Fruit fly (Drosophila melanogaster) whole organism, prepupa: ENCODE measurements around the gene Rab23.
A peak's percentile ranks its signal among the peaks of the same experiment; 100 is the strongest.

ENCODE experiments used
- Blimp-1 ChIP-seq: fragments of 200-800 bp; sonication (Bioruptor generic); optimal IDR thresholded peaks from 3 replicates; lab custom pipeline; 2017; ENCODE audit warnings: missing biosample characterization, missing genetic modification characterization, mild to moderate bottlenecking, moderate library complexity, missing genetic modification reagents
- CG10631 ChIP-seq: fragments of 200-800 bp; sonication (Bioruptor generic); optimal IDR thresholded peaks from 2 replicates; lab custom pipeline; 2016; ENCODE audit warnings: missing biosample characterization, missing genetic modification characterization
- CG11762 ChIP-seq: fragments of 200-800 bp; sonication (Bioruptor generic); optimal IDR thresholded peaks from 3 replicates; lab custom pipeline; 2016; ENCODE audit warnings: missing biosample characterization, missing genetic modification characterization; ENCODE audit not compliant: insufficient read depth
- CG11902 ChIP-seq: fragments of 200-800 bp; sonication (Bioruptor generic); optimal IDR thresholded peaks from 3 replicates; lab custom pipeline; 2016; ENCODE audit warnings: missing biosample characterization, missing genetic modification characterization
- CG15336 ChIP-seq: fragments of 200-800 bp; sonication (Bioruptor generic); IDR thresholded peaks from 2 replicates; pipeline ENCODE4 v1.3.6; 2022; ENCODE audit warnings: missing biosample characterization, missing genetic modification characterization
- CG16779 ChIP-seq: fragments of 200-800 bp; sonication (Bioruptor generic); optimal IDR thresholded peaks from 3 replicates; lab custom pipeline; 2017; ENCODE audit warnings: missing biosample characterization, mild to moderate bottlenecking, missing genetic modification characterization
- CG3032 ChIP-seq: fragments of 200-800 bp; optimal IDR thresholded peaks from 2 replicates; lab custom pipeline; 2019; ENCODE audit warnings: missing biosample characterization, mild to moderate bottlenecking, missing genetic modification characterization, moderate library complexity
- CG31627 ChIP-seq: fragments of 200-800 bp; sonication (Bioruptor generic); optimal IDR thresholded peaks from 3 replicates; lab custom pipeline; 2016; ENCODE audit warnings: missing biosample characterization, missing genetic modification characterization
- CG32006 ChIP-seq: fragments of 200-800 bp; sonication (Bioruptor generic); optimal IDR thresholded peaks from 3 replicates; lab custom pipeline; 2017; ENCODE audit warnings: missing biosample characterization, mild to moderate bottlenecking, missing genetic modification characterization
- CG34406 ChIP-seq: fragments of 200-800 bp; sonication (Bioruptor generic); optimal IDR thresholded peaks from 3 replicates; lab custom pipeline; 2016; ENCODE audit warnings: missing biosample characterization, missing genetic modification characterization
- CG3919 ChIP-seq: fragments of 200-800 bp; sonication (Bioruptor generic); optimal IDR thresholded peaks from 3 replicates; lab custom pipeline; 2016; ENCODE audit warnings: missing biosample characterization, missing genetic modification characterization
- CG4318 ChIP-seq: fragments of 200-800 bp; sonication (Bioruptor generic); optimal IDR thresholded peaks from 3 replicates; lab custom pipeline; 2017; ENCODE audit warnings: missing biosample characterization, mild to moderate bottlenecking, missing genetic modification characterization
- CG6792 ChIP-seq: fragments of 200-800 bp; sonication (Bioruptor generic); optimal IDR thresholded peaks from 3 replicates; lab custom pipeline; 2016; ENCODE audit warnings: missing biosample characterization, missing genetic modification characterization
- CG7368 ChIP-seq: fragments of 200-800 bp; sonication (Bioruptor generic); optimal IDR thresholded peaks from 3 replicates; lab custom pipeline; 2016; ENCODE audit warnings: missing biosample characterization, missing genetic modification characterization
- CG8119 ChIP-seq: fragments of 200-800 bp; sonication (Bioruptor generic); IDR thresholded peaks from 3 replicates; pipeline ENCODE4 v1.3.6; 2022; ENCODE audit warnings: missing biosample characterization, missing genetic modification characterization
- CG8319 ChIP-seq: fragments of 200-800 bp; sonication (Bioruptor generic); optimal IDR thresholded peaks from 3 replicates; lab custom pipeline; 2016; ENCODE audit warnings: missing biosample characterization, missing genetic modification characterization
- CG8632 ChIP-seq: fragments of 200-800 bp; sonication (Bioruptor generic); optimal IDR thresholded peaks from 3 replicates; lab custom pipeline; 2016; ENCODE audit warnings: missing biosample characterization, missing genetic modification characterization
- CG9139 ChIP-seq: fragments of 200-800 bp; sonication (Bioruptor generic); optimal IDR thresholded peaks from 3 replicates; lab custom pipeline; 2017; ENCODE audit warnings: missing biosample characterization, mild to moderate bottlenecking, missing genetic modification characterization
- Eip78C ChIP-seq: fragments of 200-800 bp; sonication (Bioruptor generic); peaks from one replicate; lab custom pipeline; 2016; ENCODE audit warnings: missing biosample characterization, missing genetic modification characterization
- Eip93F ChIP-seq: fragments of 200-800 bp; sonication (Bioruptor generic); optimal IDR thresholded peaks from 2 replicates; lab custom pipeline; 2016; ENCODE audit warnings: missing biosample characterization, mild to moderate bottlenecking, missing genetic modification characterization
- Ets96B ChIP-seq: fragments of 200-800 bp; optimal IDR thresholded peaks from 2 replicates; lab custom pipeline; 2019; ENCODE audit warnings: missing biosample characterization, mild to moderate bottlenecking, missing genetic modification characterization, moderate library complexity
- Gug ChIP-seq: fragments of 200-800 bp; sonication (Bioruptor generic); IDR thresholded peaks from 2 replicates; pipeline ENCODE4 v1.3.6; 2022; ENCODE audit warnings: missing biosample characterization, missing genetic modification characterization
- Hr38 ChIP-seq: sonication (Bioruptor generic); optimal IDR thresholded peaks from 2 replicates; lab custom pipeline; 2016; ENCODE audit warnings: missing biosample characterization, missing genetic modification characterization
- Hr39 ChIP-seq: fragments of 200-800 bp; sonication (Bioruptor generic); optimal IDR thresholded peaks from 2 replicates; lab custom pipeline; 2016; ENCODE audit warnings: missing biosample characterization, missing genetic modification characterization
- Sox102F ChIP-seq: fragments of 200-800 bp; sonication (Bioruptor generic); optimal IDR thresholded peaks from 2 replicates; lab custom pipeline; 2016; ENCODE audit warnings: missing biosample characterization, mild to moderate bottlenecking, missing genetic modification characterization
- Sox15 ChIP-seq: fragments of 200-800 bp; sonication (Bioruptor generic); optimal IDR thresholded peaks from 3 replicates; lab custom pipeline; 2016; ENCODE audit warnings: missing biosample characterization, missing genetic modification characterization
- achi ChIP-seq: fragments of 200-800 bp; sonication (Bioruptor generic); optimal IDR thresholded peaks from 3 replicates; lab custom pipeline; 2016; ENCODE audit warnings: missing biosample characterization, missing genetic modification characterization
- cyc ChIP-seq: fragments of 200-800 bp; sonication (Bioruptor generic); optimal IDR thresholded peaks from 3 replicates; lab custom pipeline; 2016; ENCODE audit warnings: missing biosample characterization, missing genetic modification characterization
- dac ChIP-seq: fragments of 200-800 bp; sonication (Bioruptor generic); optimal IDR thresholded peaks from 2 replicates; lab custom pipeline; 2017; ENCODE audit warnings: missing biosample characterization, mild to moderate bottlenecking, missing genetic modification characterization
- dsx ChIP-seq: fragments of 200-800 bp; optimal IDR thresholded peaks from 3 replicates; lab custom pipeline; 2019; ENCODE audit warnings: missing biosample characterization, mild to moderate bottlenecking, missing genetic modification characterization, moderate library complexity; ENCODE audit not compliant: poor library complexity, severe bottlenecking
- eg ChIP-seq: fragments of 200-800 bp; sonication (Bioruptor generic); IDR thresholded peaks from 3 replicates; pipeline ENCODE4 v1.3.6; 2022; ENCODE audit warnings: missing biosample characterization, missing genetic modification characterization
- esn ChIP-seq: fragments of 200-800 bp; sonication (Bioruptor generic); optimal IDR thresholded peaks from 2 replicates; lab custom pipeline; 2016; ENCODE audit warnings: missing biosample characterization, mild to moderate bottlenecking, missing genetic modification characterization, moderate library complexity
- fd59A ChIP-seq: fragments of 200-800 bp; sonication (Bioruptor generic); optimal IDR thresholded peaks from 2 replicates; lab custom pipeline; 2017; ENCODE audit warnings: missing biosample characterization, mild to moderate bottlenecking, missing genetic modification characterization, missing genetic modification reagents
- fd85E ChIP-seq: fragments of 200-800 bp; sonication (Bioruptor generic); optimal IDR thresholded peaks from 3 replicates; lab custom pipeline; 2016; ENCODE audit warnings: missing biosample characterization, missing genetic modification characterization
- fkh ChIP-seq: fragments of 200-800 bp; sonication (Bioruptor generic); optimal IDR thresholded peaks from 3 replicates; lab custom pipeline; 2017; ENCODE audit warnings: missing biosample characterization, mild to moderate bottlenecking, missing genetic modification characterization, moderate library complexity
- net ChIP-seq: fragments of 200-800 bp; sonication (Bioruptor generic); optimal IDR thresholded peaks from 3 replicates; lab custom pipeline; 2016; ENCODE audit warnings: missing biosample characterization, missing genetic modification characterization
- salr ChIP-seq, 2 experiments: fragments of 200-800 bp; sonication (Bioruptor generic); optimal IDR thresholded peaks; 3 replicates each; lab custom pipeline; 2016 to 2018; ENCODE audit warnings: missing biosample characterization in 2 of 2, missing genetic modification characterization in 2 of 2, mild to moderate bottlenecking in 1 of 2
- spab ChIP-seq: fragments of 200-800 bp; sonication (Bioruptor generic); optimal IDR thresholded peaks from 2 replicates; lab custom pipeline; 2017; ENCODE audit warnings: missing biosample characterization, mild to moderate bottlenecking, missing genetic modification characterization, missing genetic modification reagents
- ss ChIP-seq, 2 experiments: fragments of 200-800 bp; sonication (Bioruptor generic); optimal IDR thresholded peaks; 2 replicates in 1 of 2; 3 replicates in 1 of 2; lab custom pipeline; 2017 to 2018; ENCODE audit warnings: mild to moderate bottlenecking in 2 of 2, missing biosample characterization in 2 of 2, missing genetic modification characterization in 2 of 2, moderate library complexity in 1 of 2
- svp ChIP-seq: fragments of 200-800 bp; sonication (Bioruptor generic); peaks from one replicate; lab custom pipeline; 2016; ENCODE audit warnings: missing biosample characterization, missing genetic modification characterization
- topi ChIP-seq: fragments of 200-800 bp; sonication (Bioruptor generic); optimal IDR thresholded peaks from 3 replicates; lab custom pipeline; 2016; ENCODE audit warnings: missing biosample characterization, missing genetic modification characterization
- vri ChIP-seq: fragments of 200-800 bp; sonication (Bioruptor generic); optimal IDR thresholded peaks from 3 replicates; lab custom pipeline; 2016; ENCODE audit warnings: missing biosample characterization, mild to moderate bottlenecking, missing genetic modification characterization

Gene Rab23

DNA sequence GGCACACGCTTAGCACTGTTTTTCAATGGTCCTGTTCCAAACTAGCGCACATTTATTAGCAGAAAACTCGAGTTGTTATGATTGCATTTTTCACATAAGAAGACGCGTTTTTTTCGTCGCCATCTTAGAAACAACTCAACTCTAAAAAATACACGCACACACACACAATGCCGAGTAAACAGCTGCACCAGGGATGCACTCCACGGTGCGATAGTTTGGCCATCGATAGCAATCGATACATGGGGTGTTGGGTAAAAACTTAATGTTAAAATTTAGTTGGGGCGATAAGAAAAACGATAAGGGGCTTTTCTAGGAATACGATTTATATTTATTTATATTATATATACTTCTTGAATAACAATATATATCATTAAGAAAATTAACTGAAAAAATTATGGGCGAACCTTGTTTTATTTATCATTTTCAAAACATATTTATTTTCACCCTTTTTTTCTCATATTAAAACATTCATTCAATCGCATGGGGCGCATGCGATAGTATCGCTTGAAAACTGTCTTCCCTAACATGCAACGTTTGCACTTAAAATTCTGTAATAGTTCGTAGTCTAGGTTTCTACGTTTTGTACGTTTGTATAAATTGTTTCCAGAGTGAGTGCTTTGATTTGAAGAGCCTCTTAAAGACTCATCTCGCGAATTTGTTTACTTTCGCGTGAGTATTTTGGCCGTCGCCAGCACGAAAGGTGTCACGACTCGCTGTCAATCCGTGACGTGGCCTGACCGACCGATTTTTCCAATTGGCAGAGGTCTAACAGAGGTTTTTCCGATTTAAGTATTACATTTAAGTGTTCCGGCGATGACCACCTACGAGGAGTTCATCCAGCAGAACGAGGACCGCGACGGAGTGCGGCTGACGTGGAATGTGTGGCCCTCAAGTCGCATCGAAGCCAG is 36.4 kb downstream of the Rab23 start, which contains the start of the genes MTA1-like and Sec23 (continued):
- TF ChIP-seq CG3919 (GFP tag; lab: Kevin White, UChicago) (peak; percentile 49), CG4318 (no peak), esn (GFP tag; lab: Kevin White, UChicago) (peak; percentile 73), CG8119 (no peak), spab (GFP tag; lab: Kevin White, UChicago) (no peak), Eip78C (GFP tag; lab: Kevin White, UChicago) (peak; percentile 57), dsx (GFP tag; lab: Kevin White, UChicago) (peak; percentile 48), cyc (GFP tag; lab: Kevin White, UChicago) (peak; percentile 51), CG32006 (GFP tag; lab: Kevin White, UChicago) (peak; percentile 66), CG15336 (GFP tag; lab: Robert Waterston, UW) (no peak), fd59A (GFP tag; lab: Kevin White, UChicago) (peak; percentile 18), CG10631 (GFP tag; lab: Kevin White, UChicago) (peak; percentile 77), fd85E (GFP tag; lab: Kevin White, UChicago) (no peak), CG31627 (GFP tag; lab: Kevin White, UChicago) (peak; percentile 65), CG11762 (GFP tag; lab: Kevin White, UChicago) (peak; percentile 29), salr (GFP tag; optimal IDR thresholded peaks at IDR 0.05; lab: Kevin White, UChicago) (peak; percentile 35 to 59), net (GFP tag; lab: Kevin White, UChicago) (peak; percentile 34), CG34406 (GFP tag; lab: Kevin White, UChicago) (peak; percentile 50), Blimp-1 (GFP tag; lab: Kevin White, UChicago) (no peak), CG11902 (peak; percentile 49), ss (GFP tag; optimal IDR thresholded peaks at IDR 0.05; lab: Kevin White, UChicago) (peak; percentile 21 to 28), topi (GFP tag; lab: Kevin White, UChicago) (peak; percentile 40), Eip93F (GFP tag; lab: Kevin White, UChicago) (no peak), Sox15 (GFP tag; lab: Kevin White, UChicago) (peak; percentile 43), CG3032 (tag; lab: Kevin White, UChicago) (peak; percentile 54), CG16779 (tag; lab: Kevin White, UChicago) (no peak), achi (GFP tag; lab: Kevin White, UChicago) (peak; percentile 63), CG8632 (GFP tag; lab: Kevin White, UChicago) (peak; percentile 61), dac (GFP tag; lab: Kevin White, UChicago) (no peak), svp (GFP tag; lab: Kevin White, UChicago) (peak; percentile 88), CG6792 (peak; percentile 58), CG8319 (peak; percentile 34), fkh (GFP tag; lab: Kevin White, UChicago) (peak; percentile 91), Sox102F (GFP tag; lab: Kevin White, UChicago) (peak; percentile 58), Ets96B (tag; lab: Kevin White, UChicago) (peak; percentile 44), Hr38 (GFP tag; lab: Kevin White, UChicago) (no peak), CG7368 (no peak), eg (GFP tag; lab: Robert Waterston, UW) (0 out of 3 replicates have a peak, but pooled peaks have one; percentile 38), Gug (GFP tag; lab: Robert Waterston, UW) (peak; percentile 11; the same call in 1 of the 2 replicates), CG9139 (GFP tag; lab: Kevin White, UChicago) (no peak), Hr39 (GFP tag; lab: Kevin White, UChicago) (peak; percentile 68), vri (GFP tag; lab: Kevin White, UChicago) (peak; percentile 28)
